Worm (Caenorhabditis elegans): ENCODE data around the gene F41H10.4.
A peak's percentile ranks its signal among the peaks of the same experiment; 100 is the strongest.

The F41H10.4 gene

DNA sequence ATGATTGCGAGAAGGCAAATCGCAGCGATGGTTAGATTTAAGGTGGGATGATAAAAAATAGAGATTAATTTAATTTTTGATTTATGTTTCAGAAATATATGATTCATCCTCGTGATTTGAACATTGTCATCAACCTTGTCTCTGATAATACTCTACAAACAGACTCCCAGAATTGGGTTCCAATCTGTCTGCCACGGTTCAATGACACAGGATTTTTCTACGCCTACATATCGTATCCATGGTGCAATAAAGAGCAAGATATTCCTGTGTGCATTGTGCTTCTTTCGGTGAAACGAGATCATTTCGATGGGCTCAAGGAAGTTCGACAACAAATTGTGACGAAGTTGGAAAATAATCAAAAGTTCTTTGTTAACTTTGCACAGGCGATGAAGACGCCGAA lies 3.5 kb downstream of the F41H10.4 start:
- TF ChIP-seq syd-9 (tag; optimal IDR thresholded peaks at IDR 0.05) = no peak
- TF ChIP-seq ets-4 (tag; optimal IDR thresholded peaks at IDR 0.05) = no peak

DNA sequence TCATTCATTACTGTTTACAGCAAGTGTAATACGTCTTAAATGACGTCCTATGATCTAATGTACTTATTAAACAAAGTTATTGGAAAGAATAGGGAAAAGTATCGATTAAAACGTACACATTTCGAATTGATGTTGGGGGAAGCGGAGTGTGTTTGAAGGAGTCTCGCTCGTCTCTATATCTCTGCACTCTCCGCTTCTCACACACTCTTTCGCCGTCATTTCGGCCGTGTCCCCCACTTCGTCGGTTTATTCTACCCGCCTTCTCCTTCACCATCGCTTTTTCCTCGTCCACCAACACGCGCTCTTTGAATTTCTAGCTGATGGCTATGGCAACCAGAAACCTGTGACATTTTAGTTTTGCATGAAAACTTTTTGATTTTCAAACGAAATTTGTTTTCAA lies 4.5 kb downstream of the F41H10.4 start:
- peak; percentile 16 for TF ChIP-seq rnt-1 (tag; optimal IDR thresholded peaks at IDR 0.05)
- TF ChIP-seq nhr-11 (tag; optimal IDR thresholded peaks at IDR 0.05) = no peak
- no peak for TF ChIP-seq unc-86 (tag; optimal IDR thresholded peaks at IDR 0.05)
- no peak for TF ChIP-seq pat-9 (tag; optimal IDR thresholded peaks at IDR 0.05)
- TF ChIP-seq C38D4.7 (GFP tag; optimal IDR thresholded peaks at IDR 0.05) = no peak
- TF ChIP-seq syd-9 (tag; optimal IDR thresholded peaks at IDR 0.05) = peak; percentile 13
- TF ChIP-seq unc-55 (GFP tag; optimal IDR thresholded peaks at IDR 0.05) = no peak
- no peak for TF ChIP-seq dve-1 (tag; optimal IDR thresholded peaks at IDR 0.05)
- TF ChIP-seq ceh-30 (tag; optimal IDR thresholded peaks at IDR 0.05) = no peak
- TF ChIP-seq nfya-1 (tag; optimal IDR thresholded peaks at IDR 0.05) = peak; percentile 47
- no peak for TF ChIP-seq ets-4 (tag; optimal IDR thresholded peaks at IDR 0.05)
- no peak for TF ChIP-seq fkh-10 (GFP tag; optimal IDR thresholded peaks at IDR 0.05)
- TF ChIP-seq sdc-2 (tag; optimal IDR thresholded peaks at IDR 0.05) = no peak
- peak; percentile 41 for TF ChIP-seq ceh-31 (tag; optimal IDR thresholded peaks at IDR 0.05)
- TF ChIP-seq ref-2 (tag; optimal IDR thresholded peaks at IDR 0.05) = no peak
- no peak for TF ChIP-seq sox-4 (tag; optimal IDR thresholded peaks at IDR 0.05)
- peak; percentile 58 for TF ChIP-seq ceh-34 (tag; optimal IDR thresholded peaks at IDR 0.05)
- peak; percentile 16 for TF ChIP-seq tbx-2 (tag; optimal IDR thresholded peaks at IDR 0.05)
- TF ChIP-seq ceh-24 (tag; optimal IDR thresholded peaks at IDR 0.05) = no peak
- TF ChIP-seq tbx-7 (tag; optimal IDR thresholded peaks at IDR 0.05) = no peak
- TF ChIP-seq lim-6 (tag; optimal IDR thresholded peaks at IDR 0.05) = no peak
- no peak for TF ChIP-seq lin-11 (tag; optimal IDR thresholded peaks at IDR 0.05)
- peak; percentile 4 for TF ChIP-seq unc-42 (tag; optimal IDR thresholded peaks at IDR 0.05)
- TF ChIP-seq T23F11.4 (GFP tag; optimal IDR thresholded peaks at IDR 0.05) = no peak
- TF ChIP-seq ceh-48 (tag; optimal IDR thresholded peaks at IDR 0.05) = peak; percentile 66

DNA sequence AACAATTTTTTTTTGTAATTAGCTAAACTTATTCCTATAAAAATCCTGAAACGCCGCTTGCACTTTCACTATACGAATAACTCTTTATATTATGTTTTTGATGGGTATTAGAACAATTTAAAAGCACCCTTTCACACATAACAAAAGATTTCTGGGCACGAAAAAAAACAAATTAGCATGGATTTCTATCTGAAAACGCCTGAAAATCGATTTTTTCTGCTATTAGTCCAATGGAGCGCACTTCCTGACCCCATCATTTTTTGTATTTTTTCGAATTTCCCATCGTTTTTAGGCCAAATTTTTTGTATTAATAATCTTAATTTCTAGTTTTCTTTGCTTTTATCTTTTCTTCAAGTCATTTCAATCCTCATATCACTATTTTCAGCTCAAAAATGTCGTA lies 5.1 kb downstream of the F41H10.4 start, which contains the start of gene F41H10.3:
Gene F41H10.3 (plus strand): TSS at position 388 of the 400 bp plus-strand sequence.
- TF ChIP-seq ama-1 (optimal IDR thresholded peaks at IDR 0.05) (no peak), ceh-31 (tag; optimal IDR thresholded peaks at IDR 0.05) (no peak), unc-3 (GFP tag; conservative IDR thresholded peaks at IDR 0.05) (no peak), unc-3 (tag; optimal IDR thresholded peaks at IDR 0.05) (no peak), ttx-3 (tag; optimal IDR thresholded peaks at IDR 0.05) (no peak), ceh-48 (tag; optimal IDR thresholded peaks at IDR 0.05) (peak; percentile 18), ceh-30 (tag; optimal IDR thresholded peaks at IDR 0.05) (no peak), unc-42 (tag; optimal IDR thresholded peaks at IDR 0.05) (no peak)

DNA sequence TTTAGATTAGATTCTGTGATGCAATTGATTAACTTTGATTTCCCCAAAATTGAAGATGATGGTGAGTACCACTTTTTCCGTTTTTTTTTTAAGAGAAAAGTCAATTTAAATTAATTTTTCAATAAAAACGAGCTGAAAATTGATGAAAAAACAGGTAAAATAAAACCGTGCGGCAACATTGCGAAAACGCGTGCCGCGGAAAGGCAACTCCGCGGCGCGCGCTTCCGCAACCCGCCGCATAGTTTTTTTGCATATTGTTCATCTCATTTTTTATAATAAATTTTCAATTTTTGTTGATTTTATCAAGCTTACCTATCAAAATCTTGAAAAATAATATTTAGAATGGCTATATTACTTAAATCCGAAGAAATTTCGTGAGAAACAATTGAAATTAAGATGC lies 6.6 kb downstream of the F41H10.4 start:
- no peak for TF ChIP-seq lim-6 (tag; optimal IDR thresholded peaks at IDR 0.05)
- peak; percentile 39 for TF ChIP-seq ceh-14 (tag; optimal IDR thresholded peaks at IDR 0.05)
- TF ChIP-seq ceh-2 (tag; optimal IDR thresholded peaks at IDR 0.05) = peak; percentile 43
- TF ChIP-seq ceh-18 (tag; optimal IDR thresholded peaks at IDR 0.05) = no peak
- peak; percentile 44 for TF ChIP-seq sox-4 (tag; optimal IDR thresholded peaks at IDR 0.05)
- TF ChIP-seq gmeb-2 (tag; optimal IDR thresholded peaks at IDR 0.05) = no peak
- peak; percentile 25 for TF ChIP-seq K02D7.2 (tag; optimal IDR thresholded peaks at IDR 0.05)
- TF ChIP-seq ceh-30 (tag; optimal IDR thresholded peaks at IDR 0.05) = no peak
- peak; percentile 52 for TF ChIP-seq pat-9 (tag; optimal IDR thresholded peaks at IDR 0.05)
- TF ChIP-seq ceh-24 (tag; optimal IDR thresholded peaks at IDR 0.05) = no peak
- TF ChIP-seq syd-9 (tag; optimal IDR thresholded peaks at IDR 0.05) = no peak
- peak; percentile 21 for TF ChIP-seq ztf-16 (tag; optimal IDR thresholded peaks at IDR 0.05)
- peak; percentile 49 for TF ChIP-seq nfya-1 (tag; optimal IDR thresholded peaks at IDR 0.05)
- no peak for TF ChIP-seq dmd-4 (tag; optimal IDR thresholded peaks at IDR 0.05; ENCODE audit: borderline replicate concordance)
- TF ChIP-seq fax-1 (tag; optimal IDR thresholded peaks at IDR 0.05) = peak; percentile 33
- TF ChIP-seq mec-3 (tag; optimal IDR thresholded peaks at IDR 0.05; ENCODE audit: borderline replicate concordance) = no peak
- TF ChIP-seq ceh-22 (tag; optimal IDR thresholded peaks at IDR 0.05) = no peak
- peak; percentile 44 for TF ChIP-seq unc-86 (tag; optimal IDR thresholded peaks at IDR 0.05)
- peak; percentile 1 for TF ChIP-seq C38D4.7 (GFP tag; optimal IDR thresholded peaks at IDR 0.05)
- no peak for TF ChIP-seq hlh-8 (tag; optimal IDR thresholded peaks at IDR 0.05)
- peak; percentile 52 for TF ChIP-seq zip-5 (tag; optimal IDR thresholded peaks at IDR 0.05)
- peak; percentile 14 for TF ChIP-seq hlh-15 (tag; optimal IDR thresholded peaks at IDR 0.05)
- peak; percentile 72 for TF ChIP-seq ttx-3 (tag; optimal IDR thresholded peaks at IDR 0.05)
- peak; percentile 65 for TF ChIP-seq K09A11.1 (tag; optimal IDR thresholded peaks at IDR 0.05; ENCODE audit: insufficient read depth)
- TF ChIP-seq tbx-2 (tag; optimal IDR thresholded peaks at IDR 0.05) = peak; percentile 50
- TF ChIP-seq ceh-34 (tag; optimal IDR thresholded peaks at IDR 0.05) = peak; percentile 71
- peak; percentile 76 for TF ChIP-seq elt-2 (tag; optimal IDR thresholded peaks at IDR 0.05)
- TF ChIP-seq unc-3 (GFP tag; conservative IDR thresholded peaks at IDR 0.05) = no peak
- TF ChIP-seq unc-3 (tag; optimal IDR thresholded peaks at IDR 0.05) = peak; percentile 22
- TF ChIP-seq ceh-31 (tag; optimal IDR thresholded peaks at IDR 0.05) = peak; percentile 47
- TF ChIP-seq dve-1 (tag; optimal IDR thresholded peaks at IDR 0.05) = no peak
- no peak for TF ChIP-seq ceh-19 (GFP tag; optimal IDR thresholded peaks at IDR 0.05)
- TF ChIP-seq T23F11.4 (GFP tag; optimal IDR thresholded peaks at IDR 0.05) = no peak
